Worm (Caenorhabditis elegans) whole organism, young adult: ENCODE data around the gene sre-45.

Experiments
- B0336.3 ChIP-seq: fragments of 200-800 bp; sonication (Bioruptor generic); IDR thresholded peaks from 2 replicates; pipeline ENCODE4 v1.3.6; 2022; ENCODE audit warnings: missing genetic modification characterization, missing compliant biosample characterization
- C17E4.6 ChIP-seq: fragments of 200-800 bp; sonication (Bioruptor generic); IDR thresholded peaks from 2 replicates; pipeline ENCODE4 v1.3.6; 2022; ENCODE audit warnings: missing genetic modification reagents, missing genetic modification characterization, missing compliant biosample characterization
- F33H1.4 ChIP-seq: fragments of 200-800 bp; sonication (Bioruptor generic); IDR thresholded peaks from 2 replicates; pipeline ENCODE4 v1.3.6; 2022; ENCODE audit warnings: missing genetic modification reagents, missing genetic modification characterization, missing compliant biosample characterization
- F49E8.2 ChIP-seq: sonication (generic microtip); optimal IDR thresholded peaks from 3 replicates; lab custom pipeline; 2017; ENCODE audit warnings: missing genetic modification characterization, mild to moderate bottlenecking, missing compliant biosample characterization, antibody characterized with exemption, moderate library complexity; ENCODE audit not compliant: insufficient read depth
- F55B11.4 ChIP-seq: sonication (generic microtip); optimal IDR thresholded peaks from 2 replicates; lab custom pipeline; 2016; ENCODE audit warnings: missing compliant biosample characterization, missing genetic modification characterization, borderline replicate concordance; ENCODE audit not compliant: insufficient read depth
- F57C9.4 ChIP-seq: sonication (generic microtip); optimal IDR thresholded peaks from 2 replicates; lab custom pipeline; 2017; ENCODE audit warnings: mild to moderate bottlenecking, missing genetic modification characterization, missing compliant biosample characterization
- T07F8.4 ChIP-seq: sonication (generic microtip); optimal IDR thresholded peaks from 2 replicates; lab custom pipeline; 2016; ENCODE audit warnings: mild to moderate bottlenecking, missing genetic modification characterization, moderate library complexity, missing compliant biosample characterization
- Y53G8AR.9 ChIP-seq: fragments of 200-800 bp; sonication (Bioruptor generic); conservative IDR thresholded peaks from 2 replicates; pipeline ENCODE4 v1.3.6; 2022; ENCODE audit warnings: missing genetic modification reagents, missing genetic modification characterization, missing compliant biosample characterization
- atf-7 ChIP-seq: sonication (generic microtip); optimal IDR thresholded peaks from 2 replicates; lab custom pipeline; 2017; ENCODE audit warnings: mild to moderate bottlenecking, missing genetic modification characterization, missing compliant biosample characterization
- bed-1 ChIP-seq: fragments of 200-800 bp; sonication (Bioruptor generic); IDR thresholded peaks from 2 replicates; pipeline ENCODE4 v1.3.6; 2022; ENCODE audit warnings: missing genetic modification reagents, missing genetic modification characterization, missing compliant biosample characterization
- bed-2 ChIP-seq: fragments of 200-800 bp; sonication (Bioruptor generic); IDR thresholded peaks from 2 replicates; pipeline ENCODE4 v1.3.6; 2022; ENCODE audit warnings: missing genetic modification reagents, missing genetic modification characterization, missing compliant biosample characterization
- ceh-100 ChIP-seq: fragments of 200-800 bp; sonication (Bioruptor generic); IDR thresholded peaks from 2 replicates; pipeline ENCODE4 v1.3.6; 2022; ENCODE audit warnings: missing genetic modification reagents, missing genetic modification characterization, missing compliant biosample characterization
- ceh-27 ChIP-seq: fragments of 200-800 bp; sonication (Bioruptor generic); optimal IDR thresholded peaks from 2 replicates; lab custom pipeline; 2018; ENCODE audit warnings: mild to moderate bottlenecking, missing genetic modification characterization, moderate library complexity, missing compliant biosample characterization
- dpl-1 ChIP-seq: fragments of 150-350 bp; optimal IDR thresholded peaks from 2 replicates; lab custom pipeline; 2014; ENCODE audit warnings: missing biosample characterization, missing genetic modification reagents, missing genetic modification characterization
- efl-1 ChIP-seq: fragments of 150-350 bp; optimal IDR thresholded peaks from 2 replicates; lab custom pipeline; 2014; ENCODE audit warnings: missing biosample characterization, missing genetic modification reagents, missing genetic modification characterization
- egl-18 ChIP-seq: fragments of 200-800 bp; sonication (Bioruptor generic); IDR thresholded peaks from 2 replicates; pipeline ENCODE4 v1.3.6; 2022; ENCODE audit warnings: missing genetic modification reagents, missing genetic modification characterization, missing compliant biosample characterization
- gei-17 ChIP-seq: fragments of 200-800 bp; sonication (Bioruptor generic); optimal IDR thresholded peaks from 2 replicates; lab custom pipeline; 2018; ENCODE audit warnings: mild to moderate bottlenecking, missing genetic modification characterization, missing compliant biosample characterization
- hmg-1.2 ChIP-seq: fragments of 200-800 bp; sonication (Bioruptor generic); IDR thresholded peaks from 2 replicates; pipeline ENCODE4 v1.3.6; 2022; ENCODE audit warnings: missing genetic modification reagents, missing genetic modification characterization, missing compliant biosample characterization
- hmg-20 ChIP-seq: fragments of 200-800 bp; sonication (Bioruptor generic); IDR thresholded peaks from 2 replicates; pipeline ENCODE4 v1.3.6; 2022; ENCODE audit warnings: missing genetic modification reagents, missing genetic modification characterization, missing compliant biosample characterization
- hsf-1 ChIP-seq: fragments of 200-800 bp; sonication (Bioruptor generic); IDR thresholded peaks from 2 replicates; pipeline ENCODE4 v1.3.6; 2022; ENCODE audit warnings: missing genetic modification reagents, missing genetic modification characterization, missing compliant biosample characterization
- lin-54 ChIP-seq: fragments of 200-800 bp; sonication (Bioruptor generic); optimal IDR thresholded peaks from 2 replicates; lab custom pipeline; 2018; ENCODE audit warnings: mild to moderate bottlenecking, missing genetic modification characterization, missing compliant biosample characterization
- lsy-27 ChIP-seq: sonication (generic microtip); optimal IDR thresholded peaks from 2 replicates; lab custom pipeline; 2017; ENCODE audit warnings: missing genetic modification characterization, mild to moderate bottlenecking, missing compliant biosample characterization, antibody characterized with exemption, missing genotype, borderline replicate concordance; ENCODE audit not compliant: insufficient read depth
- madf-3 ChIP-seq: fragments of 200-800 bp; sonication (Bioruptor generic); IDR thresholded peaks from 2 replicates; pipeline ENCODE4 v1.3.6; 2022; ENCODE audit warnings: missing genetic modification reagents, missing genetic modification characterization, missing compliant biosample characterization
- madf-6 ChIP-seq: fragments of 200-800 bp; sonication (Bioruptor generic); IDR thresholded peaks from 2 replicates; pipeline ENCODE4 v1.3.6; 2022; ENCODE audit warnings: missing genetic modification reagents, missing genetic modification characterization, missing compliant biosample characterization
- madf-8 ChIP-seq: fragments of 200-800 bp; sonication (Bioruptor generic); conservative IDR thresholded peaks from 2 replicates; pipeline ENCODE4 v1.3.6; 2022; ENCODE audit warnings: missing genetic modification reagents, missing genetic modification characterization, missing compliant biosample characterization
- mel-28 ChIP-seq: sonication (generic microtip); optimal IDR thresholded peaks from 2 replicates; lab custom pipeline; 2016; ENCODE audit warnings: borderline replicate concordance, mild to moderate bottlenecking, missing genetic modification characterization, missing compliant biosample characterization
- nhr-179 ChIP-seq: sonication (generic microtip); optimal IDR thresholded peaks from 2 replicates; lab custom pipeline; 2016; ENCODE audit warnings: mild to moderate bottlenecking, missing genetic modification characterization, missing compliant biosample characterization
- nhr-27 ChIP-seq: fragments of 200-800 bp; sonication (Bioruptor generic); optimal IDR thresholded peaks from 2 replicates; lab custom pipeline; 2018; ENCODE audit warnings: mild to moderate bottlenecking, missing genetic modification characterization, moderate library complexity, missing compliant biosample characterization
- pha-4 ChIP-seq: fragments of 150-350 bp; sonication (generic microtip); optimal IDR thresholded peaks from 2 replicates; lab custom pipeline; 2014; ENCODE audit warnings: missing biosample characterization, missing genetic modification reagents, missing genetic modification characterization
- rec-8 ChIP-seq, 2 experiments: sonication (generic microtip); optimal IDR thresholded peaks; 2 replicates each; lab custom pipeline; 2016; ENCODE audit warnings: mild to moderate bottlenecking in 2 of 2, missing genetic modification characterization in 2 of 2, missing genetic modification reagents in 2 of 2, missing genotype in 2 of 2, missing biosample characterization in 1 of 2, missing compliant biosample characterization in 1 of 2, moderate library complexity in 1 of 2
- snpc-1.3 ChIP-seq: sonication (generic microtip); optimal IDR thresholded peaks from 2 replicates; lab custom pipeline; 2017; ENCODE audit warnings: missing genetic modification characterization, mild to moderate bottlenecking, missing compliant biosample characterization, antibody characterized with exemption, moderate library complexity, missing genotype, missing genetic modification reagents; ENCODE audit not compliant: insufficient read depth
- snpc-4 ChIP-seq, 5 experiments: fragments of 150-350 bp in 1 of 5; sonication (generic microtip) in 4 of 5; optimal IDR thresholded peaks; 2 replicates each; lab custom pipeline; 2014 to 2018; ENCODE audit warnings: missing genetic modification characterization in 5 of 5, missing biosample characterization in 3 of 5, antibody characterized with exemption in 2 of 5, mild to moderate bottlenecking in 2 of 5, missing compliant biosample characterization in 2 of 5, missing genotype in 2 of 5, moderate library complexity in 2 of 5, missing genetic modification reagents in 1 of 5
- sptf-2 ChIP-seq: fragments of 200-800 bp; sonication (Bioruptor generic); optimal IDR thresholded peaks from 2 replicates; lab custom pipeline; 2018; ENCODE audit warnings: mild to moderate bottlenecking, missing genetic modification characterization, missing compliant biosample characterization
- tlf-1 ChIP-seq: fragments of 200-800 bp; sonication (Bioruptor generic); optimal IDR thresholded peaks from 2 replicates; lab custom pipeline; 2018; ENCODE audit warnings: mild to moderate bottlenecking, missing genetic modification characterization, missing compliant biosample characterization
- zfh-2 ChIP-seq: fragments of 200-800 bp; sonication (Bioruptor generic); conservative IDR thresholded peaks from 2 replicates; pipeline ENCODE4 v1.3.6; 2022; ENCODE audit warnings: missing genetic modification reagents, missing genetic modification characterization, missing compliant biosample characterization

sre-45 gene

DNA sequence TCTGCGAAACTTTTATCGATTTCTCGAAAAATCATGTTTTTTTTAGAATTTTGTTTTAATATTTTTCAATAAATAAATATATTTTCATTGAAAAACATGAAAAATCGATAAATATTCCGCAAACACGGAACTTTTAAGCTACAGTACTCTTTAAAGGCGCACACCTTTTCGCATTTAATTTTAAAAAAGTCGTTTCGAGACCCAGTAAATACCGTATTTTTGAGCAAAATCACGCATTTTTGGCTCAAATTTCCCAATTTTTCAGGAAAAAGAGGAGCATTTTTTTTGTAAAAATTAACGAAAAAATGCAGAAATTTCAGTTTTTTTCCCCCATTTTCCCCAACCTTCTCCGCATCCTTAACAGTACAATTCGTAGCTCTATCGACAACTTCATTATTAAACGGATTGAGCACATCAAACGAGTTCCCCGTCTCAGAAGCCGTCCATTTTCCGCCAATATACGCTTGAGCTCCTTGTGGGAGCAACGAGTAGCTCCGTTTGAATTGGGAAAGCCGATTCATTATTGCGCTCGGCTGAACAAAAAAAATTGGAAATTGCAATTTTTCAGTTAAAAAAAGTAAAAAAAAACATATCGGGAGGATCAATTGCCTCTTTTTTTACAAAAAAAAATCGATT is 26.3 kb upstream of the sre-45 start, which contains the start of gene alh-7 (continued):
- TF ChIP-seq T07F8.4 (tag; lab: Kevin White, UChicago) (no peak), F57C9.4 (tag; lab: Kevin White, UChicago) (no peak), mel-28 (no peak), F55B11.4 (tag; lab: Kevin White, UChicago) (no peak), rec-8 (tag; optimal IDR thresholded peaks at IDR 0.05; lab: Kevin White, UChicago) (no peak), sptf-2 (GFP tag; lab: Kevin White, UChicago) (no peak), lin-54 (GFP tag; lab: Kevin White, UChicago) (no peak), pha-4 (no peak), hmg-20 (GFP tag; lab: Robert Waterston, UW) (no peak), tlf-1 (GFP tag; lab: Kevin White, UChicago) (no peak), lsy-27 (tag; lab: Kevin White, UChicago) (no peak), nhr-27 (no peak), C17E4.6 (GFP tag; lab: Robert Waterston, UW) (no peak), hmg-1.2 (GFP tag; lab: Robert Waterston, UW) (no peak), bed-1 (no peak), efl-1 (GFP tag; lab: Kevin White, UChicago) (no peak), egl-18 (no peak), dpl-1 (GFP tag; lab: Kevin White, UChicago) (no peak), F49E8.2 (tag; lab: Kevin White, UChicago) (no peak), nhr-179 (tag; lab: Kevin White, UChicago) (no peak), ceh-100 (GFP tag; lab: Robert Waterston, UW) (no peak), atf-7 (tag; lab: Kevin White, UChicago) (no peak), snpc-1.3 (tag; lab: Kevin White, UChicago) (no peak), snpc-4 (GFP tag; optimal IDR thresholded peaks at IDR 0.05; lab: Kevin White, UChicago) (no peak), snpc-4 (tag; optimal IDR thresholded peaks at IDR 0.05; lab: Kevin White, UChicago) (no peak), madf-8 (GFP tag; lab: Robert Waterston, UW) (0 out of 2 replicates have a peak, but pooled peaks have one; percentile 10), hsf-1 (no peak; the same call in 1 of the 2 replicates), gei-17 (no peak), bed-2 (GFP tag; lab: Robert Waterston, UW) (no peak), ceh-27 (GFP tag; lab: Kevin White, UChicago) (no peak), F33H1.4 (GFP tag; lab: Robert Waterston, UW) (peak; percentile 62)

DNA sequence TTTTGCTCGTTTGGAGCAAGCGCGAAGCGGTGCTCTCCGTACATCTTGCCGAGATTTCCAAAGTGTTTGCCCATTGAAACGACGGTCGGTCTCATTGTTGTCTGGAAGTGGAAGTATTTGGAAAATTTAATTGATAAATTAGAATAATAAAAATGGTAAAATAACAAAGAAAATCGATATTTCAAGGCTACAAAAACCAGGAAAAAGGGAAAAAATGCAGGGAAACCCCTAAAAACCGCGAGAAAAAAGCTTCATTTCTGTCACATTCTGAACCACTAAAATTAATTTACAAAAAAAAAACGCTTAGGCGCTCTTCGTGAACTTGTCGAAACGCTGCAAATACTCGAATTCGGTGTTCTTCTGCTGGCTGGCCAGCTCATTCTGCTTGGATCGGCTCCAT is 24.8 kb upstream of the sre-45 start, which contains the start of gene F45H10.2:
TSS of gene F45H10.2 (minus strand) at position 101 of the 400 bp plus-strand sequence.
- TF ChIP-seq B0336.3 (GFP tag; lab: Robert Waterston, UW) (peak; percentile 34; the same call in 1 of the 2 replicates), Y53G8AR.9 (GFP tag; lab: Robert Waterston, UW) (no peak), zfh-2 (GFP tag; lab: Robert Waterston, UW) (0 out of 2 replicates have a peak, but pooled peaks have one; percentile 39), madf-3 (GFP tag; lab: Robert Waterston, UW) (0 out of 2 replicates have a peak, but pooled peaks have one; percentile 24), madf-6 (GFP tag; lab: Robert Waterston, UW) (peak; percentile 31; the same call in 1 of the 2 replicates)
